Worm (Caenorhabditis elegans) whole organism, early embryonic: ENCODE data around the gene F18E9.3.
"Not testable (repeated sequence)": the region's sequence is repeated elsewhere in the genome, so short reads cannot be mapped to it uniquely, and the experiment has no call there.

Experiments used
- B0310.2 ChIP-seq: sonication (generic microtip); optimal IDR thresholded peaks from 2 replicates; lab custom pipeline; 2016; ENCODE audit warnings: mild to moderate bottlenecking, missing genetic modification characterization, missing compliant biosample characterization
- F13C5.2 ChIP-seq: sonication (generic microtip); optimal IDR thresholded peaks from 2 replicates; lab custom pipeline; 2017; ENCODE audit warnings: mild to moderate bottlenecking, missing genetic modification characterization, inconsistent platforms, missing compliant biosample characterization
- aly-1 ChIP-seq: sonication (generic microtip); optimal IDR thresholded peaks from 2 replicates; lab custom pipeline; 2016; ENCODE audit warnings: missing genetic modification characterization, missing compliant biosample characterization
- ama-1 ChIP-seq: fragments of 150-350 bp; optimal IDR thresholded peaks from 2 replicates; lab custom pipeline; 2014
- ceh-13 ChIP-seq: fragments of 200-800 bp; sonication (Bioruptor generic); optimal IDR thresholded peaks from 2 replicates; lab custom pipeline; 2018; ENCODE audit warnings: mild to moderate bottlenecking, missing genetic modification characterization, missing compliant biosample characterization
- ceh-36 ChIP-seq: sonication (generic microtip); optimal IDR thresholded peaks from 2 replicates; lab custom pipeline; 2016; ENCODE audit warnings: missing genetic modification characterization, inconsistent platforms, missing compliant biosample characterization
- ets-7 ChIP-seq: sonication (generic microtip); optimal IDR thresholded peaks from 2 replicates; lab custom pipeline; 2016; ENCODE audit warnings: missing genotype, missing genetic modification characterization, missing compliant biosample characterization
- flt-1 ChIP-seq: fragments of 200-800 bp; sonication (Bioruptor generic); IDR thresholded peaks from 2 replicates; pipeline ENCODE4 v1.3.6; 2022; ENCODE audit warnings: missing genetic modification characterization, missing compliant biosample characterization
- hmbx-1 ChIP-seq: sonication (generic microtip); optimal IDR thresholded peaks from 2 replicates; lab custom pipeline; 2016; ENCODE audit warnings: mild to moderate bottlenecking, missing genetic modification characterization, missing compliant biosample characterization
- hmg-4 ChIP-seq: fragments of 200-800 bp; sonication (Bioruptor generic); optimal IDR thresholded peaks from 2 replicates; lab custom pipeline; 2018; ENCODE audit warnings: mild to moderate bottlenecking, missing genetic modification characterization, missing compliant biosample characterization
- hnd-1 ChIP-seq: sonication (generic microtip); optimal IDR thresholded peaks from 2 replicates; lab custom pipeline; 2016; ENCODE audit warnings: missing genetic modification characterization, missing compliant biosample characterization
- pes-1 ChIP-seq: fragments of 200-800 bp; sonication (Bioruptor generic); IDR thresholded peaks from 2 replicates; pipeline ENCODE4 v1.3.6; 2022; ENCODE audit warnings: missing genetic modification reagents, missing genetic modification characterization, missing compliant biosample characterization
- scrt-1 ChIP-seq: fragments of 200-800 bp; sonication (Bioruptor generic); IDR thresholded peaks from 2 replicates; pipeline ENCODE4 v1.3.6; 2022; ENCODE audit warnings: missing genetic modification characterization, missing compliant biosample characterization
- sea-1 ChIP-seq: fragments of 200-800 bp; sonication (Bioruptor generic); conservative IDR thresholded peaks from 2 replicates; pipeline ENCODE4 v1.3.6; 2022; ENCODE audit warnings: missing genetic modification characterization, missing compliant biosample characterization
- tbx-11 ChIP-seq: fragments of 200-800 bp; sonication (Bioruptor generic); IDR thresholded peaks from 2 replicates; pipeline ENCODE4 v1.3.6; 2022; ENCODE audit warnings: missing genetic modification characterization, missing compliant biosample characterization
- tbx-37 ChIP-seq: fragments of 200-800 bp; sonication (Bioruptor generic); conservative IDR thresholded peaks from 2 replicates; pipeline ENCODE4 v1.3.6; 2022; ENCODE audit warnings: missing genetic modification reagents, missing genetic modification characterization, missing compliant biosample characterization
- tra-4 ChIP-seq: sonication (generic microtip); optimal IDR thresholded peaks from 2 replicates; lab custom pipeline; 2017; ENCODE audit warnings: missing genetic modification characterization, missing compliant biosample characterization

F18E9.3 gene

ce11 chrX:8585837-8586236 lies at the start of gene F18E9.3:
Gene F18E9.3 (plus strand): TSS chrX:8586147.
- TF ChIP-seq hmbx-1 (tag; lab: Kevin White, UChicago), result no peak
- no peak for TF ChIP-seq tra-4
- TF ChIP-seq F13C5.2 (tag; lab: Kevin White, UChicago), result no peak
- TF ChIP-seq tbx-37, result no peak
- TF ChIP-seq tbx-11 (GFP tag; lab: Robert Waterston, UW), result no peak
- no peak for TF ChIP-seq sea-1 (GFP tag; lab: Robert Waterston, UW)
- no peak for TF ChIP-seq ama-1
- no peak for TF ChIP-seq ceh-13 (GFP tag; lab: Kevin White, UChicago)
- no peak for TF ChIP-seq hnd-1
- TF ChIP-seq aly-1 (tag; lab: Kevin White, UChicago), result no peak
- no peak for TF ChIP-seq pes-1 (GFP tag; lab: Robert Waterston, UW)
- no peak for TF ChIP-seq hmg-4 (GFP tag; lab: Kevin White, UChicago)
- TF ChIP-seq flt-1 (GFP tag; lab: Robert Waterston, UW), result no peak

ce11 chrX:8536791-8537190 lies 49.2 kb upstream of the F18E9.3 start, which contains the start of gene nspc-3:
Gene nspc-3 (plus strand): TSS chrX:8537091.
- no peak for TF ChIP-seq tra-4
- no peak for TF ChIP-seq ceh-13 (GFP tag; lab: Kevin White, UChicago)
- TF ChIP-seq tbx-37, result no peak
- no peak for TF ChIP-seq sea-1 (GFP tag; lab: Robert Waterston, UW)
- TF ChIP-seq hmg-4 (GFP tag; lab: Kevin White, UChicago), result no peak
- no peak for TF ChIP-seq aly-1 (tag; lab: Kevin White, UChicago)
- no peak for TF ChIP-seq scrt-1 (GFP tag; lab: Robert Waterston, UW)
- no peak for TF ChIP-seq F13C5.2 (tag; lab: Kevin White, UChicago)
- no peak for TF ChIP-seq ama-1
- TF ChIP-seq B0310.2 (tag; lab: Kevin White, UChicago), result no peak
- TF ChIP-seq ets-7 (tag; lab: Kevin White, UChicago), result no peak
- TF ChIP-seq pes-1 (GFP tag; lab: Robert Waterston, UW), result no peak
- TF ChIP-seq tbx-11 (GFP tag; lab: Robert Waterston, UW), result no peak
- TF ChIP-seq ceh-36 (tag; lab: Kevin White, UChicago), result no peak
- no peak for TF ChIP-seq hmbx-1 (tag; lab: Kevin White, UChicago)
- TF ChIP-seq flt-1 (GFP tag; lab: Robert Waterston, UW), result no peak
- no peak for TF ChIP-seq hnd-1

- not testable (repeated sequence) for TF ChIP-seq aly-1 (tag; lab: Kevin White, UChicago); B0310.2 (tag; lab: Kevin White, UChicago); ama-1
These were observed 47.6 kb upstream of the F18E9.3 start, which contains the start of the genes nspc-4 and nspc-5 for ce11 chrX:8538262-8538776. Gene nspc-4 (minus strand): TSS chrX:8538362. Gene nspc-5 (plus strand): TSS chrX:8538726.

ce11 chrX:8541562-8541961 lies 44.4 kb upstream of the F18E9.3 start, which contains the start of gene nspc-7:
Gene nspc-7 (plus strand): TSS chrX:8541862.
- TF ChIP-seq ama-1; hnd-1; scrt-1 (GFP tag; lab: Robert Waterston, UW): not testable (repeated sequence)

- TF ChIP-seq F13C5.2 (tag; lab: Kevin White, UChicago), result peak; percentile 43
- no peak for TF ChIP-seq pes-1 (GFP tag; lab: Robert Waterston, UW)
- no peak for TF ChIP-seq hmbx-1 (tag; lab: Kevin White, UChicago)
- no peak for TF ChIP-seq ceh-13 (GFP tag; lab: Kevin White, UChicago)
- TF ChIP-seq ama-1, result no peak
- 0 out of 2 replicates have a peak, but pooled peaks have one; percentile 13 for TF ChIP-seq tbx-37
- no peak for TF ChIP-seq hnd-1
- TF ChIP-seq hmg-4 (GFP tag; lab: Kevin White, UChicago), result peak; percentile 31
- TF ChIP-seq ceh-36 (tag; lab: Kevin White, UChicago), result no peak
- no peak for TF ChIP-seq sea-1 (GFP tag; lab: Robert Waterston, UW)
- TF ChIP-seq ets-7 (tag; lab: Kevin White, UChicago), result no peak
- TF ChIP-seq scrt-1 (GFP tag; lab: Robert Waterston, UW), result no peak
- 0 out of 2 replicates have a peak, but pooled peaks have one; percentile 22 for TF ChIP-seq tbx-11 (GFP tag; lab: Robert Waterston, UW)
- no peak for TF ChIP-seq aly-1 (tag; lab: Kevin White, UChicago)
- TF ChIP-seq tra-4, result no peak
- no peak for TF ChIP-seq flt-1 (GFP tag; lab: Robert Waterston, UW)
- no peak for TF ChIP-seq B0310.2 (tag; lab: Kevin White, UChicago)
These were observed 39.9 kb upstream of the F18E9.3 start, which contains the start of gene sdha-1 for ce11 chrX:8545971-8546442. Gene sdha-1 (minus strand): TSS chrX:8546021.

- TF ChIP-seq tra-4 (no peak), hmg-4 (GFP tag; lab: Kevin White, UChicago) (no peak), flt-1 (GFP tag; lab: Robert Waterston, UW) (no peak), aly-1 (tag; lab: Kevin White, UChicago) (no peak), B0310.2 (tag; lab: Kevin White, UChicago) (no peak), tbx-37 (no peak), ceh-13 (GFP tag; lab: Kevin White, UChicago) (no peak)
These were observed 36.9 kb upstream of the F18E9.3 start, which contains the start of gene D2021.4 for ce11 chrX:8549026-8549425. Gene D2021.4 (minus strand): TSS chrX:8549073.

- TF ChIP-seq tbx-11 (GFP tag; lab: Robert Waterston, UW) (no peak), tra-4 (no peak), tbx-37 (no peak), pes-1 (GFP tag; lab: Robert Waterston, UW) (no peak), flt-1 (GFP tag; lab: Robert Waterston, UW) (no peak), ceh-13 (GFP tag; lab: Kevin White, UChicago) (no peak), hnd-1 (no peak), ceh-36 (tag; lab: Kevin White, UChicago) (no peak), hmbx-1 (tag; lab: Kevin White, UChicago) (no peak), ama-1 (no peak), ets-7 (tag; lab: Kevin White, UChicago) (no peak), aly-1 (tag; lab: Kevin White, UChicago) (no peak), hmg-4 (GFP tag; lab: Kevin White, UChicago) (no peak), F13C5.2 (tag; lab: Kevin White, UChicago) (no peak), B0310.2 (tag; lab: Kevin White, UChicago) (no peak)
These were observed 35.8 kb upstream of the F18E9.3 start for ce11 chrX:8550099-8550498.
